Fruit fly (Drosophila melanogaster): Measurements from ENCODE around the gene CG12310.

DNA sequence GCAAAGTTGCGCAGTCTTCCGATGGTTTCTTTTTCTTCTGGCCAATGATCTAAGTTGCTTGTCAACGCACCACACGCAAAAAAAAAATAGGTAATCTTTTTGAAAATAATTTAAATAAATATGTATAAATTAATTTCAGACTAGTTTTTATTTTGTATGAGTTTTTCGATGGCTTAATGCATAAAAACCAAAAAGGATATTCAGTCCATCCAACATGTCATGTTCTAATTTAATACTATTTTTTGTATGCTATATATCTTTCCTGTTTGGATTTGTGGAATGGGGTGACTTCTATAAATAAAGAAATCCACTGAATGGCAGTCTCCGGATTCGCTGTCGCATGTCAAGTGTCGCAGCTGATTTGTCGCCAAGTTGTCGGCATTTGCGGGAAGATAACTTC is 40.9 kb downstream of the CG12310 start:
- TF ChIP-seq Blimp-1 (GFP tag; optimal IDR thresholded peaks at IDR 0.05) (no peak), net (GFP tag; optimal IDR thresholded peaks at IDR 0.05) (no peak), Hr39 (GFP tag; optimal IDR thresholded peaks at IDR 0.05) (no peak), acj6 (GFP tag; optimal IDR thresholded peaks at IDR 0.05) (no peak), CG3032 (tag; optimal IDR thresholded peaks at IDR 0.05) (no peak), CG8319 (GFP tag; optimal IDR thresholded peaks at IDR 0.05) (no peak), dsx (GFP tag; optimal IDR thresholded peaks at IDR 0.05; ENCODE audit: poor library complexity, severe bottlenecking) (no peak), ss (GFP tag; optimal IDR thresholded peaks at IDR 0.05) (no peak), CG6163 (GFP tag; IDR thresholded peaks at IDR 0.05) (peak; percentile 49; the same call in 1 of the 3 replicates), CG31627 (GFP tag; optimal IDR thresholded peaks at IDR 0.05) (no peak), OdsH (GFP tag; optimal IDR thresholded peaks at IDR 0.05) (peak; percentile 7), salr (GFP tag; optimal IDR thresholded peaks at IDR 0.05) (no peak)

All from whole organism, prepupa.